Worm (Caenorhabditis elegans): Measurements from ENCODE around the gene frpr-4.
A peak's percentile ranks its signal among the peaks of the same experiment; 100 is the strongest.

frpr-4 gene

DNA sequence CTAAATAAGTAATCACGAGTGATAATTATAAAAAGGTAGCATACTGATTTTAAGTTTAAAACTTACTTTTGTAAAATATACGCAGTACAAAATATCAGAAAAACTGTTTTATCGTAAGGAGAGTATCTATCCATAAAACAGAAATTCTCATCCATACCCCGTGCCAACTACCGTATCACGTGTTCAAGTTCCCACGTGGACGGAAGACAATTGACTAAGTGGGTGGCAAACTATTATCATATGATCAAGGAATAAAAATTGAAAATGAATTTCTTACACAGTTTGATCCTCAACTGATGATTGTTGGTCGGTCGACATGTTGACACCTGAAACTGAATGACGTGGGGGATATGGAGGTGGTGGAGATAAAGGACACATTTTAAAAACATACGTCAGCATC lies 26.9 kb upstream of the frpr-4 start, which contains the start of gene pmt-1:
pmt-1 (minus strand) TSS at position 332 of the 400 bp plus-strand sequence.
- TF ChIP-seq mdl-1 (tag; optimal IDR thresholded peaks at IDR 0.05) = peak in 1 of 2 experiments; percentile 79
- no peak for TF ChIP-seq ceh-90 (tag; optimal IDR thresholded peaks at IDR 0.05)
- no peak for TF ChIP-seq nhr-11 (tag; optimal IDR thresholded peaks at IDR 0.05)
- peak; percentile 38 for TF ChIP-seq nhr-90 (tag; optimal IDR thresholded peaks at IDR 0.05; ENCODE audit: poor library complexity)
- peak; percentile 8 for TF ChIP-seq C16A3.4 (tag; optimal IDR thresholded peaks at IDR 0.05)
- peak; percentile 59 for TF ChIP-seq nhr-20 (tag; optimal IDR thresholded peaks at IDR 0.05)
- TF ChIP-seq dpl-1 (GFP tag; optimal IDR thresholded peaks at IDR 0.05) = peak in 1 of 3 experiments; percentile 4
- peak; percentile 31 for TF ChIP-seq snu-23 (GFP tag; optimal IDR thresholded peaks at IDR 0.05)
- TF ChIP-seq grh-1 (GFP tag; IDR thresholded peaks at IDR 0.05) = 0 out of 2 replicates have a peak, but pooled peaks have one; percentile 24
- peak; percentile 36 for TF ChIP-seq nhr-19 (GFP tag; conservative IDR thresholded peaks at IDR 0.05)
- no peak for TF ChIP-seq unc-62 (GFP tag; optimal IDR thresholded peaks at IDR 0.05)
- no peak for TF ChIP-seq sptf-1 (tag; optimal IDR thresholded peaks at IDR 0.05)
- peak in 1 of 2 experiments; percentile 69 for TF ChIP-seq lin-35 (GFP tag; optimal IDR thresholded peaks at IDR 0.05)
- TF ChIP-seq sup-37 (GFP tag; optimal IDR thresholded peaks at IDR 0.05) = no peak
- peak; percentile 66 for TF ChIP-seq nhr-71 (tag; optimal IDR thresholded peaks at IDR 0.05)
- TF ChIP-seq pqm-1 (tag; optimal IDR thresholded peaks at IDR 0.05) = no peak
- TF ChIP-seq lin-14 (GFP tag; optimal IDR thresholded peaks at IDR 0.05) = peak; percentile 44
- no peak for TF ChIP-seq lin-15B (tag; optimal IDR thresholded peaks at IDR 0.05)
- peak in 2 of 6 experiments; percentile 43 to 80 for TF ChIP-seq elt-3 (tag; optimal IDR thresholded peaks at IDR 0.05)
- TF ChIP-seq mep-1 (tag; optimal IDR thresholded peaks at IDR 0.05) = peak; percentile 31
- TF ChIP-seq elt-2 (tag; optimal IDR thresholded peaks at IDR 0.05) = peak; percentile 63
- no peak for TF ChIP-seq efl-1 (optimal IDR thresholded peaks at IDR 0.05)
- TF ChIP-seq efl-1 (GFP tag; optimal IDR thresholded peaks at IDR 0.05 in 1 of 2) = peak in 1 of 2 experiments; percentile 88
- TF ChIP-seq blmp-1 (tag; optimal IDR thresholded peaks at IDR 0.05) = peak; percentile 73
- peak; percentile 81 for TF ChIP-seq nhr-85 (tag)

DNA sequence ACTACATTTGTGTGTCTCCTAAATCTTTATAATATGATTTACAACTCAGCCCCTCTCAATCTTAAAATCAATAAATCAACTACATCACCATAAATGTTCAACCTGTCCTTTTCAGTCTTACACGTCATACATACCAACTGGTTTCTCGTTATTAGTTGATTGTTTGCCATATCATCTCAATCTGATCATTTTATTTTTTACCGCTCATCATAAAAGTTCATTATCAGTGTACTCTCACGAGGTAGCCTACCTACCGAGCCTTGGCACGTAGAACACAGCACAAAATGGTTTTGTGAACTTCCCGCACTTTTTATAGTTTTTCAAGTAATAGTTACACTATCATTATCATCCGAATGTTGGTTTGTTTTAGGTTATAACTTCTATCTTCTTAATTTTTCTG lies 25.8 kb upstream of the frpr-4 start:
- no peak for TF ChIP-seq efl-1 (optimal IDR thresholded peaks at IDR 0.05)
- peak in 1 of 2 experiments; percentile 89 for TF ChIP-seq efl-1 (GFP tag; optimal IDR thresholded peaks at IDR 0.05 in 1 of 2)
- peak; percentile 7 for TF ChIP-seq nhr-20 (tag; optimal IDR thresholded peaks at IDR 0.05)
- peak; percentile 64 for TF ChIP-seq nhr-85 (tag)
- no peak for TF ChIP-seq lir-3 (tag; optimal IDR thresholded peaks at IDR 0.05; ENCODE audit: poor library complexity)
- TF ChIP-seq elt-2 (tag; optimal IDR thresholded peaks at IDR 0.05) = peak; percentile 56
- no peak for TF ChIP-seq blmp-1 (tag; optimal IDR thresholded peaks at IDR 0.05)
- TF ChIP-seq elt-3 (tag; optimal IDR thresholded peaks at IDR 0.05) = peak in 1 of 6 experiments; percentile 15
- TF ChIP-seq nhr-84 (tag; optimal IDR thresholded peaks at IDR 0.05) = no peak
- TF ChIP-seq jun-1 (tag; optimal IDR thresholded peaks at IDR 0.05) = peak; percentile 1
- TF ChIP-seq lin-14 (GFP tag; optimal IDR thresholded peaks at IDR 0.05) = peak; percentile 10
- peak; percentile 24; the same call in 1 of the 2 replicates for TF ChIP-seq grh-1 (GFP tag; IDR thresholded peaks at IDR 0.05)
- TF ChIP-seq nhr-71 (tag; optimal IDR thresholded peaks at IDR 0.05) = peak; percentile 17
- TF ChIP-seq lin-35 (GFP tag; optimal IDR thresholded peaks at IDR 0.05) = peak in 1 of 2 experiments; percentile 29

DNA sequence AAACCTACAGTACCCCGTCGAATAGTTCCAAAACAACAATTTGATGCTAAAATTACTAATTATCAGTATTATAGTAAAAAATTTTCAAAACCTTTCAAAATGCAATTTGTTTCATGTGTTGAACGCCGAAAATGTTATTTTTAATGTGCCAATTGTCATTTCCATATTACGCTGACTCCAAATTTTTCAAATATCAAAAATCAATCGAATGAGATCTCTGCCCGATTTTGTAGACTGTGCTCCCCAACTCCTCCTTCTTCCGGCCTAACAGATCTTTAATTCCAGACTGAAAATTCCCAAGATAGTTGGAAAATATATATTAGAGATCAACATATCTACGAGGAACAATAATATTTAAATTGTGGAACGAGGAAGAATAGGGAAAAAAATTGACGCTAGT lies 22.4 kb upstream of the frpr-4 start:
- no peak for TF ChIP-seq egl-13 (tag; optimal IDR thresholded peaks at IDR 0.05)
- no peak for TF ChIP-seq efl-1 (optimal IDR thresholded peaks at IDR 0.05)
- no peak for TF ChIP-seq efl-1 (GFP tag; optimal IDR thresholded peaks at IDR 0.05 in 1 of 2)
- no peak for TF ChIP-seq zag-1 (tag; optimal IDR thresholded peaks at IDR 0.05)
- TF ChIP-seq ama-1 (optimal IDR thresholded peaks at IDR 0.05) = peak; percentile 28
- TF ChIP-seq elt-2 (tag; optimal IDR thresholded peaks at IDR 0.05) = peak; percentile 22
- TF ChIP-seq nhr-85 (tag) = no peak
- TF ChIP-seq Y116A8C.19 (tag; optimal IDR thresholded peaks at IDR 0.05; ENCODE audit: borderline replicate concordance) = no peak
- TF ChIP-seq ceh-90 (tag; optimal IDR thresholded peaks at IDR 0.05) = no peak

DNA sequence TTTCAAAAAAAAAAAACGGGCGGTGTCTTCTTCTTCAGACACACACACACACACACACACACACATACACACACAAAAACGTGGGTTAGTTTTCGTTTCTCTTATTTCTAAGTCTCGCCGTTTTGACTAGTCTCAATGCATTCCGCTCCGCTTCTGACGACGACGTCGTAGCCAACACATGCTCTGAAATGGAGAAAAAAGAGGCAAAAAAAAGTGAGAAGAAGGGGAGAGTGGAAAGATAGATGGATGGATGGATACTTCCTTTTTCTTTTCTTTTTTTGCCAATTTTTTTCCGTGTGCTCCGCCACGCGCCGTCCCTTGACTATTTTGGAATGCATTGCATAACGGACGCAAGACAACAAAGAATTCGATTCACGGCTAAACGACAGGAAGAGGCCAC lies 21.4 kb upstream of the frpr-4 start:
- TF ChIP-seq egl-27 (tag; optimal IDR thresholded peaks at IDR 0.05) (no peak), lin-14 (GFP tag; optimal IDR thresholded peaks at IDR 0.05) (peak; percentile 90), ceh-82 (tag; optimal IDR thresholded peaks at IDR 0.05) (peak in 1 of 3 experiments; percentile 19), sptf-1 (tag; optimal IDR thresholded peaks at IDR 0.05) (no peak), snu-23 (GFP tag; optimal IDR thresholded peaks at IDR 0.05) (peak; percentile 6), unc-130 (tag; optimal IDR thresholded peaks at IDR 0.05) (no peak), snpc-4 (tag; optimal IDR thresholded peaks at IDR 0.05) (no peak), unc-86 (tag; optimal IDR thresholded peaks at IDR 0.05) (peak; percentile 46), efl-1 (optimal IDR thresholded peaks at IDR 0.05) (no peak), efl-1 (GFP tag; optimal IDR thresholded peaks at IDR 0.05 in 1 of 2) (no peak), fkh-8 (tag; optimal IDR thresholded peaks at IDR 0.05) (peak; percentile 37), nhr-19 (GFP tag; conservative IDR thresholded peaks at IDR 0.05) (no peak), egl-13 (tag; optimal IDR thresholded peaks at IDR 0.05) (no peak), lsy-2 (tag; optimal IDR thresholded peaks at IDR 0.05) (peak in 1 of 2 experiments; percentile 47), nhr-71 (tag; optimal IDR thresholded peaks at IDR 0.05) (peak; percentile 34), mdl-1 (tag; optimal IDR thresholded peaks at IDR 0.05) (no peak), fkh-10 (GFP tag; optimal IDR thresholded peaks at IDR 0.05) (peak; percentile 74), nhr-12 (tag; optimal IDR thresholded peaks at IDR 0.05) (no peak), elt-3 (tag; optimal IDR thresholded peaks at IDR 0.05) (no peak), zip-4 (GFP tag; optimal IDR thresholded peaks at IDR 0.05) (no peak), mab-9 (GFP tag; IDR thresholded peaks at IDR 0.05) (no peak)

Data from whole organism, L1 larva.